Worm (Caenorhabditis elegans) whole organism, young adult: ENCODE results near the gene T05C12.1.

Source experiments
- F22D6.2 ChIP-seq: sonication (generic microtip); optimal IDR thresholded peaks from 2 replicates; lab custom pipeline; 2016; ENCODE audit warnings: mild to moderate bottlenecking, missing genetic modification characterization, missing compliant biosample characterization
- F37B4.10 ChIP-seq: fragments of 200-800 bp; sonication (Bioruptor generic); IDR thresholded peaks from 2 replicates; pipeline ENCODE4 v1.3.6; 2022; ENCODE audit warnings: missing genetic modification characterization, missing compliant biosample characterization
- Y53G8AR.9 ChIP-seq: fragments of 200-800 bp; sonication (Bioruptor generic); conservative IDR thresholded peaks from 2 replicates; pipeline ENCODE4 v1.3.6; 2022; ENCODE audit warnings: missing genetic modification reagents, missing genetic modification characterization, missing compliant biosample characterization
- ceh-91 ChIP-seq: fragments of 200-800 bp; sonication (Bioruptor generic); IDR thresholded peaks from 2 replicates; pipeline ENCODE4 v1.3.6; 2022; ENCODE audit warnings: missing genetic modification reagents, missing genetic modification characterization, missing compliant biosample characterization
- rec-8 ChIP-seq, 2 experiments: sonication (generic microtip); optimal IDR thresholded peaks; 2 replicates each; lab custom pipeline; 2016; ENCODE audit warnings: mild to moderate bottlenecking in 2 of 2, missing genetic modification characterization in 2 of 2, missing genetic modification reagents in 2 of 2, missing genotype in 2 of 2, missing biosample characterization in 1 of 2, missing compliant biosample characterization in 1 of 2, moderate library complexity in 1 of 2
- snpc-3.4 ChIP-seq: sonication (generic microtip); optimal IDR thresholded peaks from 2 replicates; lab custom pipeline; 2017; ENCODE audit warnings: missing genetic modification characterization, mild to moderate bottlenecking, missing compliant biosample characterization, antibody characterized with exemption, moderate library complexity, missing genotype, missing genetic modification reagents
- unc-62 ChIP-seq: fragments of 150-350 bp; optimal IDR thresholded peaks from 2 replicates; lab custom pipeline; 2014; ENCODE audit warnings: missing biosample characterization, missing genetic modification reagents, missing genetic modification characterization

ce11 chrII:8160916-8161315 is 12.6 kb upstream of the T05C12.1 start:
- TF ChIP-seq F37B4.10 (GFP tag; lab: Robert Waterston, UW) (no peak), Y53G8AR.9 (GFP tag; lab: Robert Waterston, UW) (no peak), ceh-91 (GFP tag; lab: Robert Waterston, UW) (no peak), snpc-3.4 (tag; lab: Kevin White, UChicago) (no peak), F22D6.2 (tag; lab: Kevin White, UChicago) (no peak), rec-8 (tag; optimal IDR thresholded peaks at IDR 0.05; lab: Kevin White, UChicago) (no peak), unc-62 (no peak)
